Worm (Caenorhabditis elegans) whole organism, young adult: ENCODE measurements around the gene F31F6.3.

Experiments
- C06A6.2 ChIP-seq: fragments of 200-800 bp; sonication (Bioruptor generic); conservative IDR thresholded peaks from 2 replicates; pipeline ENCODE4 v1.3.6; 2022; ENCODE audit warnings: missing genetic modification characterization, missing compliant biosample characterization
- F39B2.1 ChIP-seq: fragments of 200-800 bp; sonication (Bioruptor generic); IDR thresholded peaks from 2 replicates; pipeline ENCODE4 v1.3.6; 2022; ENCODE audit warnings: missing genetic modification reagents, missing genetic modification characterization, missing compliant biosample characterization
- T07F8.4 ChIP-seq: sonication (generic microtip); optimal IDR thresholded peaks from 2 replicates; lab custom pipeline; 2016; ENCODE audit warnings: mild to moderate bottlenecking, missing genetic modification characterization, moderate library complexity, missing compliant biosample characterization
- bed-2 ChIP-seq: fragments of 200-800 bp; sonication (Bioruptor generic); IDR thresholded peaks from 2 replicates; pipeline ENCODE4 v1.3.6; 2022; ENCODE audit warnings: missing genetic modification reagents, missing genetic modification characterization, missing compliant biosample characterization
- cebp-2 ChIP-seq: fragments of 200-800 bp; sonication (Bioruptor generic); IDR thresholded peaks from 2 replicates; pipeline ENCODE4 v1.3.6; 2022; ENCODE audit warnings: missing genetic modification characterization, missing compliant biosample characterization
- ceh-27 ChIP-seq: fragments of 200-800 bp; sonication (Bioruptor generic); optimal IDR thresholded peaks from 2 replicates; lab custom pipeline; 2018; ENCODE audit warnings: mild to moderate bottlenecking, missing genetic modification characterization, moderate library complexity, missing compliant biosample characterization
- dpl-1 ChIP-seq: fragments of 150-350 bp; optimal IDR thresholded peaks from 2 replicates; lab custom pipeline; 2014; ENCODE audit warnings: missing biosample characterization, missing genetic modification reagents, missing genetic modification characterization
- efl-1 ChIP-seq: fragments of 150-350 bp; optimal IDR thresholded peaks from 2 replicates; lab custom pipeline; 2014; ENCODE audit warnings: missing biosample characterization, missing genetic modification reagents, missing genetic modification characterization
- ekl-4 ChIP-seq: fragments of 200-800 bp; sonication (Bioruptor generic); IDR thresholded peaks from 2 replicates; pipeline ENCODE4 v1.3.6; 2022; ENCODE audit warnings: missing genetic modification reagents, missing genetic modification characterization, missing compliant biosample characterization
- hmg-20 ChIP-seq: fragments of 200-800 bp; sonication (Bioruptor generic); IDR thresholded peaks from 2 replicates; pipeline ENCODE4 v1.3.6; 2022; ENCODE audit warnings: missing genetic modification reagents, missing genetic modification characterization, missing compliant biosample characterization
- nhr-179 ChIP-seq: sonication (generic microtip); optimal IDR thresholded peaks from 2 replicates; lab custom pipeline; 2016; ENCODE audit warnings: mild to moderate bottlenecking, missing genetic modification characterization, missing compliant biosample characterization
- pha-4 ChIP-seq: fragments of 150-350 bp; sonication (generic microtip); optimal IDR thresholded peaks from 2 replicates; lab custom pipeline; 2014; ENCODE audit warnings: missing biosample characterization, missing genetic modification reagents, missing genetic modification characterization
- snpc-4 ChIP-seq, 5 experiments: fragments of 150-350 bp in 1 of 5; sonication (generic microtip) in 4 of 5; optimal IDR thresholded peaks; 2 replicates each; lab custom pipeline; 2014 to 2018; ENCODE audit warnings: missing genetic modification characterization in 5 of 5, missing biosample characterization in 3 of 5, antibody characterized with exemption in 2 of 5, mild to moderate bottlenecking in 2 of 5, missing compliant biosample characterization in 2 of 5, missing genotype in 2 of 5, moderate library complexity in 2 of 5, missing genetic modification reagents in 1 of 5
- tbp1 ChIP-seq: fragments of 200-800 bp; sonication (Bioruptor generic); optimal IDR thresholded peaks from 2 replicates; lab custom pipeline; 2018; ENCODE audit warnings: mild to moderate bottlenecking, missing genetic modification characterization, missing compliant biosample characterization

DNA sequence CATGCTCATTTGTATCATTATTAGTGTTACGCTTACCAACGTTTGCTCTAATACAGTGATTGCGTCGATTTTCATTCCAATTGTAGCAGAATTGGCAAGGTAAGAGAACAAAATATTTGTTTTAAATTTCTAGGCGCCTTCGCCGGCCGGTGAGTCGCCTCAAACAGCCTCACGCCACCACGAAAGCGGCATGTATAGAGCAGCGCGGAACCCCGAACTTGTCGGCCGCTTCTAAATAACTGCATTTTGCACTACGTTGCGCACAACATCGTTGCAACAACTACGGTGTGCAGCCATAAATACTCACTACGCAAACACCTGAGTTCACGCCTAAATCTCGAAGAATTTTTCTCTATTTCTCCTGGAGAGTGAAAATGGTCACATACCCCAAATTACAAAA lies 24.5 kb upstream of the F31F6.3 start:
- TF ChIP-seq cebp-2 (GFP tag; lab: Robert Waterston, UW) = no peak
- no peak for TF ChIP-seq T07F8.4 (tag; lab: Kevin White, UChicago)
- no peak for TF ChIP-seq ekl-4
- no peak for TF ChIP-seq bed-2
- TF ChIP-seq pha-4 (tag; lab: Kevin White, UChicago) = no peak
- no peak for TF ChIP-seq efl-1 (GFP tag; lab: Kevin White, UChicago)
- no peak for TF ChIP-seq dpl-1
- no peak for TF ChIP-seq ceh-27
- no peak for TF ChIP-seq nhr-179
- no peak for TF ChIP-seq C06A6.2 (GFP tag; lab: Robert Waterston, UW)
- no peak for TF ChIP-seq F39B2.1 (GFP tag; lab: Robert Waterston, UW)
- TF ChIP-seq tbp1 (GFP tag; lab: Kevin White, UChicago) = no peak
- TF ChIP-seq snpc-4 (GFP tag; optimal IDR thresholded peaks at IDR 0.05; lab: Kevin White, UChicago) = no peak
- peak in 2 of 4 experiments; percentile 85 to 89 for TF ChIP-seq snpc-4 (tag; optimal IDR thresholded peaks at IDR 0.05; lab: Kevin White, UChicago)
- TF ChIP-seq hmg-20 (GFP tag; lab: Robert Waterston, UW) = no peak
